Fruit fly (Drosophila melanogaster): ENCODE data around the gene mxt.

Gene mxt

DNA sequence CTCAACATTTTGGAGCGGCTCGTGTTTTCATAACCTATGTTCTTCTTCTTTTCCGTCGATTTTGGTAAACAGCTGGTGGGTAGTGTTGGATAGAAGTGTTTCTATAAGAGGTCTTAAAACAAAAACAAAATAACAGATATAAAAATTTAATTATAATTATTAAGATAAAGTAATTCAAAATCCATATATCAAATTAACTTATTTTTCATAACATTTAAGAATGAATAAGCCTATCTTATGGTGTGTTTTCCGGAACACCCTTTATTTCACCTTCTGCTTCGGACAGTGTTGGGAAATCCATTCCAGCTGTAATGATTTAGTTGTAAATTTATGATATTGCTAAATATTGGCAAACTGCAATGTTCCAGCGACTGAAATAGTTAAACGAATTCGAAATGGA, 3.3 kb upstream of the mxt start, which contains the start of the genes mRpS2 and Mon1:
mRpS2 (minus strand) TSS at position 64 of the 400 bp plus-strand sequence.
Mon1 (plus strand) TSS at position 286 of the 400 bp plus-strand sequence.
- no peak for TF ChIP-seq kay (GFP tag; ENCODE audit: borderline replicate concordance)
- TF ChIP-seq CG14711 (tag; optimal IDR thresholded peaks at IDR 0.05), result peak; percentile 97
- TF ChIP-seq Crg-1 (GFP tag; optimal IDR thresholded peaks at IDR 0.05), result peak; percentile 93
- TF ChIP-seq cnc (optimal IDR thresholded peaks at IDR 0.05), result no peak
- peak; percentile 86 for TF ChIP-seq Clk (GFP tag; optimal IDR thresholded peaks at IDR 0.05)
- peak; percentile 89 for TF ChIP-seq toe (GFP tag; optimal IDR thresholded peaks at IDR 0.05)
- peak; percentile 98 for TF ChIP-seq CG7101 (tag; optimal IDR thresholded peaks at IDR 0.05)
- peak; percentile 96 for TF ChIP-seq CG12768 (GFP tag; optimal IDR thresholded peaks at IDR 0.05)
- peak; percentile 94 for TF ChIP-seq bab1 (GFP tag; optimal IDR thresholded peaks at IDR 0.05)
- peak; percentile 92 for TF ChIP-seq CG11617 (GFP tag; optimal IDR thresholded peaks at IDR 0.05)
- TF ChIP-seq ovo (GFP tag; optimal IDR thresholded peaks at IDR 0.05), result peak; percentile 72
- peak; percentile 81 for TF ChIP-seq Mnt (GFP tag; optimal IDR thresholded peaks at IDR 0.05)
- TF ChIP-seq CG7045 (GFP tag; optimal IDR thresholded peaks at IDR 0.05), result peak; percentile 93
- peak; percentile 72 for TF ChIP-seq Hr96 (GFP tag; optimal IDR thresholded peaks at IDR 0.05)
- TF ChIP-seq cic (GFP tag; optimal IDR thresholded peaks at IDR 0.05), result peak; percentile 38
- peak; percentile 87 for TF ChIP-seq CG1620 (GFP tag; optimal IDR thresholded peaks at IDR 0.05)
- TF ChIP-seq CG5204 (GFP tag; optimal IDR thresholded peaks at IDR 0.05), result peak; percentile 80
- peak; percentile 87 for TF ChIP-seq pad (GFP tag; optimal IDR thresholded peaks at IDR 0.05)
- peak; percentile 97 for TF ChIP-seq CG33017 (tag; optimal IDR thresholded peaks at IDR 0.05)
- TF ChIP-seq tj (GFP tag; optimal IDR thresholded peaks at IDR 0.05), result peak; percentile 68

DNA sequence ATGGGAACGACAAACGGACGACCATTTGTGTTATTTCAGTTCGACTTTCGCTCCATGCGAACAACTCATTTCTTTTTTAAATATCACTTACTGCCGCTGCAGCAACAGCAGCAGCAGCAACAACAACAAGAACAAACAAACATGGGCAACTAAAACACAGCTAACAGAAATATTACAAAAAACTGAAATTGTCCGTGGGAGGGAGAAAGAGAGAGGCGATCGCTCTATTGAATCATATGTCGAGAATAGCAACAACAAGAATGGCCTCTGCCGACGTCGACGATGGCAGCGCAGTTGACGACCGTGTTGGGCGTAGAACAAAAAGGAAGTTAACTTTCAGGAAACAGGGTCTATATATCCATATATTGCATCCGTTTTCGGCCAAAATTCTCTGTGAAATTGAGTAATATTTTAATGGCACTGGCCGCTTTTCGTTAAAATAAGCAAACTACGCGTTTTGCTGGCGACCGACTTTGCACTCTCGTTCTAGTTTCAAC, 418 bp downstream of the mxt start:
- no peak for TF ChIP-seq Clk (GFP tag; optimal IDR thresholded peaks at IDR 0.05)
- no peak for TF ChIP-seq cnc (optimal IDR thresholded peaks at IDR 0.05)
- TF ChIP-seq CG12768 (GFP tag; optimal IDR thresholded peaks at IDR 0.05), result peak; percentile 36
- no peak for TF ChIP-seq CG7101 (tag; optimal IDR thresholded peaks at IDR 0.05)
- TF ChIP-seq toe (GFP tag; optimal IDR thresholded peaks at IDR 0.05), result no peak
- TF ChIP-seq CG33017 (tag; optimal IDR thresholded peaks at IDR 0.05), result no peak
- no peak for TF ChIP-seq kay (GFP tag; ENCODE audit: borderline replicate concordance)

DNA sequence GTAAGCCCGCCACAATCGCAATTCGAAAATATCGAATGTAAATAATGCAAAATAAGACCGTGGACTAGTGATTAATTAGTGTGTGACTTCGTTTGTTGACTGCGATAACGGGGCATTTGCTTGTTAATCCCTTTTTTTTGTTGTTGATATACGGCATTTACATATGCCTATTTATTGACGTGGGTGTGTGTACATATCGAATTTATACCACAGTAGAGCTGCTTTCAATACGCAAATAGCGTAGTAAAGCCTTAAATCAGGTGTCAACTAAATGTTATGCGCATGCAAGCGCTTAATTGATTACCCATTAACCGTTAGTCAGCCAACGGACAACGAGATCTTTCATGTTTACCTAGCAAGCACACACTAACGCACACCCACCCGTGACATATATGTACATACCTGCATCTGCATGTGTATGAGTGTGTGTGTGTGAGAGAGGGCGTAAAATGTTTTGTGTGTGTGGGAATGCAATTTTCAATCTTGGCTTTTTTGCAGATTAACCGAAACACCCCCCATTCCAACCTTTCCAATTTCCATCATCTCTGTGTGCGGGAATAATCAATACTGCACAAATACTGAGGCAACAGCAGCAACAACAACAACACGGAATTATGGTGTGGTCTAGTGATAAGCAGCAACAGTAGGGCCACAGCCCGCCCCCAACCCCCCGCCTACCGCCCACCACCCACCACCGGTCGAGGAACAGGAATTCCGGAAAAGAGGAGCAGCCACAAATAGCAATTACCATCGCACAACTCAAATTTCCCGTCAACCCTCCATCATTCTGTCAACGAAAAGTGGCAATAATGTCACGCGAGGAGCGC, 8.4 kb downstream of the mxt start:
- TF ChIP-seq CG5204 (GFP tag; optimal IDR thresholded peaks at IDR 0.05), result no peak
- TF ChIP-seq CG7045 (GFP tag; optimal IDR thresholded peaks at IDR 0.05), result peak; percentile 20
- TF ChIP-seq CG7101 (tag; optimal IDR thresholded peaks at IDR 0.05), result no peak
- no peak for TF ChIP-seq cnc (optimal IDR thresholded peaks at IDR 0.05)
- TF ChIP-seq CG12768 (GFP tag; optimal IDR thresholded peaks at IDR 0.05), result peak; percentile 17
- peak; percentile 7 for TF ChIP-seq Crg-1 (GFP tag; optimal IDR thresholded peaks at IDR 0.05)

DNA sequence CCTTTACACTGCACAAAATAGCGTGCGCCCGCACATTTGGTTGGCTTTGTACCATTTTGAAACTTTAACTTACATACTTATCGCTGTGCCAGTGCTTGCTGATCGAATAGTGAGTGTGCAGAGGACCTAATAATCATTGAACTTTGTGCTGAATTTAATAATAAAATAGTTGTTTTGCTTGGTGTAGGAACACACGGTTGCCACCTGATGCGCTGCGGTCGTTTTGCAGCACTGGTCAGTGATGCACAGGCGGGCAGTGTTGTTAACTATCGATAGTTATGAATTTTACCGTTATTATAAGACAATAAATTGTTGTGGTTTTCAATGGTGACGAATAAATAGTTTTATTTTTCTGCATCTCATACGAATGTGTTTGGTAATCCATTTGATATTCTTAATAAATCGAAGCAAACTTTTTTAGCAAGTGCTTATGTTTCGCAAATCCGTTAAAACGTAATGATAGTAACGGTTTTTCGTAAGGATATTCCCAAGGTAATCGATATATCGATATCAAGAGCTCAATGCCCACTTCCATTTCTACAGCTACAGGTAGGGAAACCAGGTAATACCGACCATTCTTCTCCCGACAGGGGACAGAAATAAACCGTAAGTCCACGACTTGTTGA, 9.2 kb downstream of the mxt start, which contains the start of the genes tank and CG12194:
tank (minus strand) TSS at position 228 of the 626 bp plus-strand sequence.
CG12194 (plus strand) TSS at position 576 of the 626 bp plus-strand sequence.
- TF ChIP-seq CG7101 (tag; optimal IDR thresholded peaks at IDR 0.05) (peak; percentile 92), Mnt (GFP tag; optimal IDR thresholded peaks at IDR 0.05) (peak; percentile 88), CG1620 (GFP tag; optimal IDR thresholded peaks at IDR 0.05) (peak; percentile 92), toe (GFP tag; optimal IDR thresholded peaks at IDR 0.05) (peak; percentile 90), CG14711 (tag; optimal IDR thresholded peaks at IDR 0.05) (peak; percentile 92), Crg-1 (GFP tag; optimal IDR thresholded peaks at IDR 0.05) (peak; percentile 90), Hr96 (GFP tag; optimal IDR thresholded peaks at IDR 0.05) (peak; percentile 88), ovo (GFP tag; optimal IDR thresholded peaks at IDR 0.05) (peak; percentile 92), CG7045 (GFP tag; optimal IDR thresholded peaks at IDR 0.05) (peak; percentile 94), pad (GFP tag; optimal IDR thresholded peaks at IDR 0.05) (peak; percentile 81), Clk (GFP tag; optimal IDR thresholded peaks at IDR 0.05) (peak; percentile 90), cnc (optimal IDR thresholded peaks at IDR 0.05) (no peak), tj (GFP tag; optimal IDR thresholded peaks at IDR 0.05) (peak; percentile 69), cic (GFP tag; optimal IDR thresholded peaks at IDR 0.05) (peak; percentile 26), bab1 (GFP tag; optimal IDR thresholded peaks at IDR 0.05) (peak; percentile 94), CG11617 (GFP tag; optimal IDR thresholded peaks at IDR 0.05) (peak; percentile 89), CG5204 (GFP tag; optimal IDR thresholded peaks at IDR 0.05) (peak; percentile 95), kay (GFP tag; ENCODE audit: borderline replicate concordance) (no peak), CG33017 (tag; optimal IDR thresholded peaks at IDR 0.05) (peak; percentile 94), CG12768 (GFP tag; optimal IDR thresholded peaks at IDR 0.05) (peak; percentile 95)

DNA sequence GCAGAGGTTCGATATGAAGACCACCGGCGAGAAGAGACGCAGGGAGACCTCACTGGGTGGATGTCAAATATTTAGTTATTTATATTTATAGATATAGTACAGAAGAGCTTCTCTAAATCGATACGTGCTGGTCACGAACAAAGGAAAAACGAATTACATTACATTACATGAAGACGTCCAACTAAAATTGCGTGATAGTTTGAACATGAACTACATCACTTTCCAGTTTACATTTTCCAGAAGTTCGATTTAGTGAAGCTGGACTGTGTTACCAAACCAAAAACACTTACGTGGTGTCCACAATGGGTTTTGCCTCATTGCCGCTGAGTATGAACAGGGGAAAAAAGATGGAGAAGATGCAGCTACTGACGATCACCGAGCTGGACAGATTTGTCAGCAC, 10.9 kb downstream of the mxt start:
- TF ChIP-seq CG11617 (GFP tag; optimal IDR thresholded peaks at IDR 0.05), result no peak
- TF ChIP-seq Hr96 (GFP tag; optimal IDR thresholded peaks at IDR 0.05), result no peak
- no peak for TF ChIP-seq Mnt (GFP tag; optimal IDR thresholded peaks at IDR 0.05)
- no peak for TF ChIP-seq kay (GFP tag; ENCODE audit: borderline replicate concordance)
- TF ChIP-seq tj (GFP tag; optimal IDR thresholded peaks at IDR 0.05), result no peak
- TF ChIP-seq CG12768 (GFP tag; optimal IDR thresholded peaks at IDR 0.05), result no peak
- no peak for TF ChIP-seq CG7101 (tag; optimal IDR thresholded peaks at IDR 0.05)
- TF ChIP-seq CG5204 (GFP tag; optimal IDR thresholded peaks at IDR 0.05), result no peak
- TF ChIP-seq CG7045 (GFP tag; optimal IDR thresholded peaks at IDR 0.05), result no peak
- no peak for TF ChIP-seq Clk (GFP tag; optimal IDR thresholded peaks at IDR 0.05)
- no peak for TF ChIP-seq Crg-1 (GFP tag; optimal IDR thresholded peaks at IDR 0.05)
- TF ChIP-seq ovo (GFP tag; optimal IDR thresholded peaks at IDR 0.05), result no peak
- TF ChIP-seq CG14711 (tag; optimal IDR thresholded peaks at IDR 0.05), result no peak
- TF ChIP-seq cic (GFP tag; optimal IDR thresholded peaks at IDR 0.05), result no peak
- no peak for TF ChIP-seq toe (GFP tag; optimal IDR thresholded peaks at IDR 0.05)
- TF ChIP-seq CG1620 (GFP tag; optimal IDR thresholded peaks at IDR 0.05), result no peak

All from whole organism, adult.